Worm (Caenorhabditis elegans) whole organism, L2 larva: ENCODE results near the gene wah-1.

Source experiments
- R02D3.7 ChIP-seq: fragments of 150-350 bp; optimal IDR thresholded peaks from 2 replicates; lab custom pipeline; 2014; ENCODE audit warnings: missing biosample characterization, missing genetic modification characterization
- aly-2 ChIP-seq: fragments of 150-350 bp; optimal IDR thresholded peaks from 2 replicates; lab custom pipeline; 2014; ENCODE audit warnings: missing biosample characterization, missing genetic modification characterization
- ama-1 ChIP-seq: fragments of 150-350 bp; optimal IDR thresholded peaks from 2 replicates; lab custom pipeline; 2018; ENCODE audit warnings: inconsistent platforms
- ceh-16 ChIP-seq: fragments of 150-350 bp; optimal IDR thresholded peaks from 2 replicates; lab custom pipeline; 2014; ENCODE audit warnings: missing biosample characterization, missing genetic modification characterization
- egl-27 ChIP-seq: sonication (generic microtip); optimal IDR thresholded peaks from 3 replicates; lab custom pipeline; 2017; ENCODE audit warnings: missing biosample characterization, missing genetic modification reagents, missing genetic modification characterization
- elt-3 ChIP-seq: sonication (generic microtip); optimal IDR thresholded peaks from 2 replicates; lab custom pipeline; 2017; ENCODE audit warnings: missing biosample characterization, missing genetic modification characterization
- lin-13 ChIP-seq: fragments of 150-350 bp; optimal IDR thresholded peaks from 2 replicates; lab custom pipeline; 2014; ENCODE audit warnings: missing biosample characterization, missing genetic modification reagents, missing genetic modification characterization
- lin-39 ChIP-seq: fragments of 150-350 bp; optimal IDR thresholded peaks from 2 replicates; lab custom pipeline; 2014; ENCODE audit warnings: missing biosample characterization, missing genetic modification reagents, missing genetic modification characterization
- lsy-2 ChIP-seq, 2 experiments: fragments of 150-350 bp in 1 of 2; sonication (generic microtip) in 1 of 2; optimal IDR thresholded peaks; 2 replicates each; lab custom pipeline; 2014 to 2017; ENCODE audit warnings: missing biosample characterization in 2 of 2, missing genetic modification characterization in 2 of 2
- mab-5 ChIP-seq: fragments of 150-350 bp; optimal IDR thresholded peaks from 2 replicates; lab custom pipeline; 2014; ENCODE audit warnings: missing biosample characterization, missing genetic modification characterization
- nhr-11 ChIP-seq: fragments of 150-350 bp; optimal IDR thresholded peaks from 2 replicates; lab custom pipeline; 2014; ENCODE audit warnings: missing biosample characterization, missing genetic modification characterization
- nhr-77 ChIP-seq: fragments of 150-350 bp; optimal IDR thresholded peaks from 2 replicates; lab custom pipeline; 2014; ENCODE audit warnings: missing biosample characterization, missing genetic modification characterization
- unc-62 ChIP-seq: fragments of 150-350 bp; optimal IDR thresholded peaks from 2 replicates; lab custom pipeline; 2014; ENCODE audit warnings: missing biosample characterization, missing genetic modification reagents, missing genetic modification characterization

ce11 chrIII:12034311-12034710, 44.3 kb downstream of the wah-1 start:
- no peak for TF ChIP-seq unc-62 (GFP tag; lab: Kevin White, UChicago)
- no peak for TF ChIP-seq ama-1 (lab: Kevin White, UChicago)
- TF ChIP-seq aly-2 (tag; lab: Kevin White, UChicago): no peak
- TF ChIP-seq egl-27 (tag; lab: Kevin White, UChicago): no peak
- no peak for TF ChIP-seq R02D3.7 (tag; lab: Kevin White, UChicago)
- TF ChIP-seq nhr-77 (tag; lab: Kevin White, UChicago): no peak
- no peak for TF ChIP-seq lin-13
- no peak for TF ChIP-seq lin-39
- TF ChIP-seq nhr-11 (tag; lab: Kevin White, UChicago): no peak
- TF ChIP-seq mab-5 (tag; lab: Kevin White, UChicago): no peak
- no peak for TF ChIP-seq elt-3
- no peak for TF ChIP-seq lsy-2 (tag; optimal IDR thresholded peaks at IDR 0.05; lab: Kevin White, UChicago)
- no peak for TF ChIP-seq ceh-16 (tag; lab: Kevin White, UChicago)
